Fruit fly (Drosophila melanogaster) whole organism, embryonic: ENCODE results near the gene CG8136.
A peak's percentile ranks its signal among the peaks of the same experiment; 100 is the strongest.

ENCODE experiments used
- Bteb2 ChIP-seq: fragments of 200-800 bp; sonication (Bioruptor generic); optimal IDR thresholded peaks from 2 replicates; lab custom pipeline; 2016; ENCODE audit warnings: missing biosample characterization, missing genetic modification characterization
- CG10147 ChIP-seq: fragments of 200-800 bp; sonication (Bioruptor generic); optimal IDR thresholded peaks from 2 replicates; lab custom pipeline; 2019; ENCODE audit warnings: missing biosample characterization, mild to moderate bottlenecking, missing genetic modification characterization, moderate library complexity
- CG11696 ChIP-seq: fragments of 200-800 bp; sonication (Bioruptor generic); IDR thresholded peaks from 2 replicates; pipeline ENCODE4 v1.3.6; 2022; ENCODE audit warnings: missing biosample characterization, missing genetic modification characterization
- CG12744 ChIP-seq: fragments of 200-800 bp; sonication (Bioruptor generic); optimal IDR thresholded peaks from 2 replicates; lab custom pipeline; 2016; ENCODE audit warnings: missing biosample characterization, missing genetic modification characterization
- CG13775 ChIP-seq: fragments of 200-800 bp; sonication (Bioruptor generic); optimal IDR thresholded peaks from 3 replicates; lab custom pipeline; 2017; ENCODE audit warnings: missing biosample characterization, mild to moderate bottlenecking, missing genetic modification characterization
- CG17612 ChIP-seq: fragments of 200-800 bp; sonication (Bioruptor generic); IDR thresholded peaks from 2 replicates; pipeline ENCODE4 v1.3.6; 2022; ENCODE audit warnings: missing biosample characterization, missing genetic modification characterization
- CG1792 ChIP-seq: fragments of 200-800 bp; sonication (Bioruptor generic); optimal IDR thresholded peaks from 2 replicates; lab custom pipeline; 2016; ENCODE audit warnings: missing biosample characterization, missing genetic modification characterization
- CG18476 ChIP-seq: fragments of 200-800 bp; sonication (Bioruptor generic); optimal IDR thresholded peaks from 2 replicates; lab custom pipeline; 2016; ENCODE audit warnings: missing biosample characterization, mild to moderate bottlenecking, missing genetic modification characterization
- CG18599 ChIP-seq: fragments of 200-800 bp; sonication (Bioruptor generic); optimal IDR thresholded peaks from 3 replicates; lab custom pipeline; 2017; ENCODE audit warnings: missing biosample characterization, missing genetic modification characterization, mild to moderate bottlenecking, moderate library complexity, missing genetic modification reagents
- CG30431 ChIP-seq: fragments of 200-800 bp; sonication (Bioruptor generic); optimal IDR thresholded peaks from 2 replicates; lab custom pipeline; 2017; ENCODE audit warnings: missing biosample characterization, missing genetic modification characterization
- CG4730 ChIP-seq: fragments of 200-800 bp; sonication (Bioruptor generic); IDR thresholded peaks from 2 replicates; pipeline ENCODE4 v1.3.6; 2022; ENCODE audit warnings: missing biosample characterization, missing genetic modification characterization
- CG5245 ChIP-seq: fragments of 200-800 bp; sonication (Bioruptor generic); optimal IDR thresholded peaks from 3 replicates; lab custom pipeline; 2016; ENCODE audit warnings: missing biosample characterization, missing genetic modification characterization
- CG6175 ChIP-seq: fragments of 200-800 bp; sonication (Bioruptor generic); IDR thresholded peaks from 3 replicates; pipeline ENCODE4 v1.3.6; 2022; ENCODE audit warnings: missing biosample characterization, missing genetic modification characterization
- CG6765 ChIP-seq: fragments of 200-800 bp; sonication (Bioruptor generic); optimal IDR thresholded peaks from 3 replicates; lab custom pipeline; 2017; ENCODE audit warnings: missing biosample characterization, mild to moderate bottlenecking, missing genetic modification characterization
- CG7357 ChIP-seq: fragments of 200-800 bp; sonication (Bioruptor generic); IDR thresholded peaks from 3 replicates; pipeline ENCODE4 v1.3.6; 2022; ENCODE audit warnings: missing biosample characterization, missing genetic modification characterization
- CG7745 ChIP-seq: fragments of 200-800 bp; sonication (Bioruptor generic); optimal IDR thresholded peaks from 2 replicates; lab custom pipeline; 2018; ENCODE audit warnings: missing biosample characterization, mild to moderate bottlenecking, missing genetic modification characterization, moderate library complexity
- CG7839 ChIP-seq: fragments of 200-800 bp; sonication (Bioruptor generic); optimal IDR thresholded peaks from 3 replicates; lab custom pipeline; 2018; ENCODE audit warnings: missing biosample characterization, mild to moderate bottlenecking, missing genetic modification characterization, moderate library complexity
- CG7928 ChIP-seq: fragments of 200-800 bp; sonication (Bioruptor generic); optimal IDR thresholded peaks from 2 replicates; lab custom pipeline; 2017; ENCODE audit warnings: missing biosample characterization, mild to moderate bottlenecking, missing genetic modification characterization
- CG8089 ChIP-seq: fragments of 200-800 bp; sonication (Bioruptor generic); optimal IDR thresholded peaks from 3 replicates; lab custom pipeline; 2016; ENCODE audit warnings: missing biosample characterization, missing genetic modification characterization
- Dll ChIP-seq: fragments of 200-800 bp; sonication (Bioruptor generic); IDR thresholded peaks from 4 replicates; pipeline ENCODE4 v1.3.6; 2022; ENCODE audit warnings: missing biosample characterization, missing genetic modification characterization; ENCODE audit not compliant: partially characterized antibody
- Dp ChIP-seq: fragments of 200-800 bp; sonication (Bioruptor generic); optimal IDR thresholded peaks from 2 replicates; lab custom pipeline; 2018; ENCODE audit warnings: missing biosample characterization, mild to moderate bottlenecking, missing genetic modification characterization, moderate library complexity
- Dref ChIP-seq: fragments of 200-800 bp; sonication (Bioruptor generic); IDR thresholded peaks from 2 replicates; pipeline ENCODE4 v1.3.6; 2022; ENCODE audit warnings: missing biosample characterization, missing genetic modification characterization
- Fer3 ChIP-seq: fragments of 200-800 bp; sonication (Bioruptor generic); optimal IDR thresholded peaks from 2 replicates; lab custom pipeline; 2018; ENCODE audit warnings: missing biosample characterization, mild to moderate bottlenecking, missing genetic modification characterization, moderate library complexity
- Gsc ChIP-seq: fragments of 200-800 bp; sonication (Bioruptor generic); IDR thresholded peaks from 2 replicates; pipeline ENCODE4 v1.3.6; 2022; ENCODE audit warnings: missing biosample characterization, missing genetic modification characterization
- MTF-1 ChIP-seq: fragments of 200-800 bp; sonication (Bioruptor generic); optimal IDR thresholded peaks from 2 replicates; lab custom pipeline; 2018; ENCODE audit warnings: missing biosample characterization, mild to moderate bottlenecking, missing genetic modification characterization, borderline replicate concordance
- Med ChIP-seq: fragments of 200-800 bp; sonication (Bioruptor generic); peaks from one replicate; lab custom pipeline; 2016; ENCODE audit warnings: missing biosample characterization, missing genetic modification characterization, mild to moderate bottlenecking, inconsistent platforms, moderate library complexity
- Neu2 ChIP-seq: fragments of 200-800 bp; sonication (Bioruptor generic); optimal IDR thresholded peaks from 3 replicates; lab custom pipeline; 2016; ENCODE audit warnings: missing biosample characterization, missing genetic modification characterization, borderline replicate concordance
- NfI ChIP-seq: fragments of 200-800 bp; sonication (Bioruptor generic); optimal IDR thresholded peaks from 3 replicates; lab custom pipeline; 2018; ENCODE audit warnings: missing biosample characterization, mild to moderate bottlenecking, missing genetic modification characterization, moderate library complexity
- YL-1 ChIP-seq: fragments of 200-800 bp; sonication (Bioruptor generic); optimal IDR thresholded peaks from 3 replicates; lab custom pipeline; 2017; ENCODE audit warnings: missing biosample characterization, mild to moderate bottlenecking, missing genetic modification characterization
- ac ChIP-seq: fragments of 200-800 bp; sonication (Bioruptor generic); optimal IDR thresholded peaks from 3 replicates; lab custom pipeline; 2017; ENCODE audit warnings: missing biosample characterization, mild to moderate bottlenecking, missing genetic modification characterization
- ash1 ChIP-seq: fragments of 200-800 bp; sonication (Bioruptor generic); optimal IDR thresholded peaks from 2 replicates; lab custom pipeline; 2018; ENCODE audit warnings: missing biosample characterization, mild to moderate bottlenecking, missing genetic modification characterization
- bcd ChIP-seq: fragments of 200-800 bp; sonication (Bioruptor generic); optimal IDR thresholded peaks from 2 replicates; lab custom pipeline; 2017; ENCODE audit warnings: missing biosample characterization, mild to moderate bottlenecking, missing genetic modification characterization
- chm ChIP-seq: fragments of 200-800 bp; sonication (Bioruptor generic); IDR thresholded peaks from 2 replicates; pipeline ENCODE4 v1.3.6; 2022; ENCODE audit warnings: missing biosample characterization, missing genetic modification characterization
- cwo ChIP-seq: fragments of 200-800 bp; sonication (Bioruptor generic); optimal IDR thresholded peaks from 3 replicates; lab custom pipeline; 2017; ENCODE audit warnings: missing biosample characterization, missing genetic modification characterization, mild to moderate bottlenecking, moderate library complexity, missing genetic modification reagents
- esg ChIP-seq: fragments of 200-800 bp; sonication (Bioruptor generic); conservative IDR thresholded peaks from 2 replicates; pipeline ENCODE4 v1.3.6; 2022; ENCODE audit warnings: missing biosample characterization, missing genetic modification characterization
- fd3F ChIP-seq: fragments of 200-800 bp; sonication (Bioruptor generic); optimal IDR thresholded peaks from 2 replicates; lab custom pipeline; 2018; ENCODE audit warnings: missing biosample characterization, mild to moderate bottlenecking, missing genetic modification characterization, moderate library complexity
- insv ChIP-seq, 2 experiments: fragments of 200-800 bp; sonication (Bioruptor generic); optimal IDR thresholded peaks; 3 replicates each; lab custom pipeline; 2016 to 2018; ENCODE audit warnings: missing biosample characterization in 2 of 2, missing genetic modification characterization in 2 of 2
- jigr1 ChIP-seq: fragments of 200-800 bp; sonication (Bioruptor generic); IDR thresholded peaks from 3 replicates; pipeline ENCODE4 v1.3.6; 2022; ENCODE audit warnings: missing biosample characterization, missing genetic modification characterization
- ken ChIP-seq: fragments of 200-800 bp; sonication (Bioruptor generic); IDR thresholded peaks from 3 replicates; pipeline ENCODE4 v1.3.6; 2022; ENCODE audit warnings: missing biosample characterization, missing genetic modification characterization
- nau ChIP-seq: fragments of 200-800 bp; sonication (Bioruptor generic); optimal IDR thresholded peaks from 3 replicates; lab custom pipeline; 2017; ENCODE audit warnings: missing biosample characterization, mild to moderate bottlenecking, missing genetic modification characterization, missing genetic modification reagents
- pb ChIP-seq: fragments of 200-800 bp; sonication (Bioruptor generic); optimal IDR thresholded peaks from 3 replicates; lab custom pipeline; 2016; ENCODE audit warnings: missing biosample characterization, missing genetic modification characterization
- pros ChIP-seq: fragments of 200-800 bp; sonication (Bioruptor generic); optimal IDR thresholded peaks from 3 replicates; lab custom pipeline; 2019; ENCODE audit warnings: missing biosample characterization, mild to moderate bottlenecking, missing genetic modification characterization, moderate library complexity
- row ChIP-seq: fragments of 200-800 bp; sonication (Bioruptor generic); IDR thresholded peaks from 3 replicates; pipeline ENCODE4 v1.3.6; 2022; ENCODE audit warnings: missing biosample characterization, missing genetic modification characterization
- sd ChIP-seq: fragments of 200-800 bp; sonication (Bioruptor generic); optimal IDR thresholded peaks from 3 replicates; lab custom pipeline; 2018; ENCODE audit warnings: missing biosample characterization, mild to moderate bottlenecking, missing genetic modification characterization, moderate library complexity
- sim ChIP-seq: fragments of 200-800 bp; sonication (Bioruptor generic); IDR thresholded peaks from 2 replicates; pipeline ENCODE4 v1.3.6; 2022; ENCODE audit warnings: missing biosample characterization, missing genetic modification characterization
- sr ChIP-seq: fragments of 200-800 bp; sonication (Bioruptor generic); IDR thresholded peaks from 3 replicates; pipeline ENCODE4 v1.3.6; 2022; ENCODE audit warnings: missing biosample characterization, missing genetic modification characterization
- sug ChIP-seq: fragments of 200-800 bp; optimal IDR thresholded peaks from 2 replicates; lab custom pipeline; 2019; ENCODE audit warnings: missing biosample characterization, mild to moderate bottlenecking, missing genetic modification characterization, moderate library complexity
- tup ChIP-seq: fragments of 200-800 bp; sonication (Bioruptor generic); optimal IDR thresholded peaks from 2 replicates; lab custom pipeline; 2016; ENCODE audit warnings: missing biosample characterization, mild to moderate bottlenecking, missing genetic modification characterization, moderate library complexity
- twi ChIP-seq: fragments of 200-800 bp; optimal IDR thresholded peaks from 2 replicates; lab custom pipeline; 2019; ENCODE audit warnings: missing biosample characterization, mild to moderate bottlenecking, missing genetic modification characterization, moderate library complexity

CG8136 gene

DNA sequence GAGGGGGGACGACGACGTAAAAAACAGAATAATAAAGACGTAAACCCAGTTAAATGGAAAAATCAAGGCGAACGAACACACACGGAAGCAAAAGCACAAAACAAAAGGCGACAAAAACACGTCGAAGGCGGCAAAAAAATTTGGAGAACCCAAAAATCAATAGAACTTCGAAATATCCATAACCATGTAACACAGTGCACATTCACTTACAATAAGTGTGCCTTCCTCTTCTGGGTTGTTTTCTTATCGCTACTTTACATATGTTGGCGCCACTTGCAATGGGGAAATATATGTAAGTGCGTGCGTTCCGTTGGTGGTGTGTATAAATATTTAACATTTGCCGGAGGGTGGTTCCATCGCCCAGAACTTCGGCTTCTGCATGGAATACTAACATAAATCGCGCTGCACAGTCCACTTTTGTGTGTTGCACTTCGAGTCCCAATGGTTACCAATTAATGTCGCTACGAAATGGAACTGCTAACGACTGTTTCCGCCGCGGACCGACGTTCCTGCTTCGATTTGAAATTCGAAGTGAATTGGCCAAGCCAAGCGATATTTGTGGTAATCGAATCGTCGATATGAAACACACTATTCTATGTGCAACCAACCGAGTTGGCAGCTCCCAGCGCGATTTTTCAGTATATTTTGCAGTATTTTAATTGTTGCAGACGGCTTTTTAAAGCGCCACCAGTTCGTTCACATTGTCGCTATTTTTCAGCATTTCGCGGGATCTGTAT is 26.1 kb downstream of the CG8136 start, which contains the start of the genes CG9801 and Nasp (continued):
- TF ChIP-seq CG11696 (GFP tag; lab: Robert Waterston, UW) = 0 out of 2 replicates have a peak, but pooled peaks have one; percentile 6
- no peak for TF ChIP-seq CG17612 (GFP tag; lab: Robert Waterston, UW)
- 0 out of 3 replicates have a peak, but pooled peaks have one; percentile 8 for TF ChIP-seq sr (GFP tag; lab: Robert Waterston, UW)
- peak; percentile 4 for TF ChIP-seq nau
- TF ChIP-seq MTF-1 (GFP tag; lab: Kevin White, UChicago) = no peak
- TF ChIP-seq pb = peak; percentile 39
- peak; percentile 58 for TF ChIP-seq YL-1 (GFP tag; lab: Kevin White, UChicago)
- TF ChIP-seq Fer3 (tag; lab: Kevin White, UChicago) = no peak
- TF ChIP-seq Dp (GFP tag; lab: Kevin White, UChicago) = peak; percentile 82
- TF ChIP-seq CG13775 (GFP tag; lab: Kevin White, UChicago) = peak; percentile 31
- TF ChIP-seq CG6765 (GFP tag; lab: Kevin White, UChicago) = peak; percentile 7
- no peak for TF ChIP-seq esg (GFP tag; lab: Robert Waterston, UW)
- peak; percentile 76; the same call in 3 of the 4 replicates for TF ChIP-seq Dll (GFP tag; lab: Robert Waterston, UW)
- TF ChIP-seq CG7357 (GFP tag; lab: Robert Waterston, UW) = no peak
- TF ChIP-seq CG10147 = no peak
- TF ChIP-seq Gsc = no peak
- peak; percentile 7 for TF ChIP-seq CG5245 (GFP tag; lab: Kevin White, UChicago)
- peak; percentile 22 for TF ChIP-seq CG7839 (tag; lab: Kevin White, UChicago)
- TF ChIP-seq fd3F (GFP tag; lab: Kevin White, UChicago) = peak; percentile 24
- TF ChIP-seq pros = peak; percentile 2
- no peak for TF ChIP-seq CG4730 (GFP tag; lab: Robert Waterston, UW)
- TF ChIP-seq CG18476 = peak; percentile 12
- TF ChIP-seq CG7745 (tag; lab: Kevin White, UChicago) = no peak
- no peak for TF ChIP-seq cwo (GFP tag; lab: Kevin White, UChicago)
- TF ChIP-seq chm = peak; percentile 74; the same call in 1 of the 2 replicates
- TF ChIP-seq CG18599 (GFP tag; lab: Kevin White, UChicago) = peak; percentile 13
- no peak for TF ChIP-seq CG30431
- TF ChIP-seq row (GFP tag; lab: Robert Waterston, UW) = peak; percentile 51
- no peak for TF ChIP-seq ken (GFP tag; lab: Robert Waterston, UW)
- peak; percentile 36 for TF ChIP-seq Bteb2 (GFP tag; lab: Kevin White, UChicago)
- no peak for TF ChIP-seq CG8089 (GFP tag; lab: Kevin White, UChicago)
- no peak for TF ChIP-seq ac (GFP tag; lab: Kevin White, UChicago)
- no peak for TF ChIP-seq ash1 (GFP tag; lab: Kevin White, UChicago)
- TF ChIP-seq Neu2 = no peak
- peak in 1 of 2 experiments; percentile 10 for TF ChIP-seq insv (GFP tag; optimal IDR thresholded peaks at IDR 0.05; lab: Kevin White, UChicago)
- TF ChIP-seq twi (tag; lab: Kevin White, UChicago) = peak; percentile 9
- TF ChIP-seq sd (tag; lab: Kevin White, UChicago) = peak; percentile 56
- TF ChIP-seq NfI = peak; percentile 39
- TF ChIP-seq CG6175 (GFP tag; lab: Robert Waterston, UW) = no peak
- TF ChIP-seq jigr1 (GFP tag; lab: Robert Waterston, UW) = no peak
- no peak for TF ChIP-seq CG1792 (GFP tag; lab: Kevin White, UChicago)
- peak; percentile 28 for TF ChIP-seq bcd
- no peak for TF ChIP-seq tup
- TF ChIP-seq CG12744 = no peak
- peak; percentile 92 for TF ChIP-seq Med (GFP tag; lab: Kevin White, UChicago)
- no peak for TF ChIP-seq sug (tag; lab: Kevin White, UChicago)
- TF ChIP-seq sim (GFP tag; lab: Robert Waterston, UW) = no peak
- peak; percentile 22 for TF ChIP-seq CG7928
- TF ChIP-seq Dref (GFP tag; lab: Robert Waterston, UW) = peak; percentile 90
